Worm (Caenorhabditis elegans): ENCODE results near the gene ZC412.10.
A peak's percentile ranks its signal among the peaks of the same experiment; 100 is the strongest.

ZC412.10 gene

DNA sequence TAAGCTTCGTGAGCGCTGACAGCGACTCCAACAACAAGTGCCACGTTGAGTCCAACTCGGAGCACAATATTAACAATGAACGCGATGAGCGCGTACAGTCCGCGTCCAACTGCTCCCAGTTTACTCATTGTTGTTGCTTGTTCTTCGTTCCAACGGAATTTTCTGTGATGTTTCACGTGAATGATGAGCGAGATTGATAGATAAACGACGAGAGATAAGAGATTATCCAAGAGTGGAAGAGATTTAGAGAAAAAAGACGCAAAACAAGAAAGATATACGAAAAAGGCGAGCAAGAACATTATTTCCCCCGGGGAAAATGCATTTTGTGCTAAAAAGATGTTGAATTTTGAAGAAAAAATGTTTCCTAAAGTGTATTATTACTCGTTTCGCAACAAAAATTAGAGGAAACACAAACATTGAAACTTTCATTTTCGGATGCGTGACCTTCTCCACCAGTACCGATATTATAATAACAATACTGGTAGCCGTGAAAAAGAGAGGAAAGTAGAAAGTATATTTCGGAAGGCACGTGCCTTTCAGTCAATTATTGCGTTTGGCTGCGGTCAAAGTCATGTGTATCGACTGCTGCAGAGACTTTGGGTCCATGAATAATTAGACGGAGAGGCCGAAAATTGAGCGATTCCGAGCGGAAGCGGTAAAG lies 45.0 kb downstream of the ZC412.10 start:
- peak; percentile 27 for TF ChIP-seq hlh-11 (tag; optimal IDR thresholded peaks at IDR 0.05)
- peak in 1 of 2 experiments; percentile 24 for TF ChIP-seq mdl-1 (tag; optimal IDR thresholded peaks at IDR 0.05)
- peak; percentile 44 for TF ChIP-seq aha-1 (tag)
- peak; percentile 55 for TF ChIP-seq hlh-30 (tag; optimal IDR thresholded peaks at IDR 0.05; ENCODE audit: insufficient read depth)
- no peak for TF ChIP-seq F10B5.3 (tag; optimal IDR thresholded peaks at IDR 0.05)
- no peak for TF ChIP-seq Y75B8A.6 (GFP tag; IDR thresholded peaks at IDR 0.05)
- no peak for TF ChIP-seq daf-16 (GFP tag; optimal IDR thresholded peaks at IDR 0.05)
- TF ChIP-seq daf-16 (tag; optimal IDR thresholded peaks at IDR 0.05) = peak; percentile 63
- peak; percentile 2 for TF ChIP-seq nhr-11 (tag; optimal IDR thresholded peaks at IDR 0.05)
- TF ChIP-seq lsy-2 (tag; optimal IDR thresholded peaks at IDR 0.05) = peak in 1 of 2 experiments; percentile 36
- TF ChIP-seq mdt-29 (GFP tag; IDR thresholded peaks at IDR 0.05) = 0 out of 2 replicates have a peak, but pooled peaks have one; percentile 20
- peak; percentile 33 for TF ChIP-seq nhr-28 (tag; optimal IDR thresholded peaks at IDR 0.05)
- no peak for TF ChIP-seq lin-39 (tag; optimal IDR thresholded peaks at IDR 0.05)
- TF ChIP-seq unc-39 (tag; optimal IDR thresholded peaks at IDR 0.05) = no peak

DNA sequence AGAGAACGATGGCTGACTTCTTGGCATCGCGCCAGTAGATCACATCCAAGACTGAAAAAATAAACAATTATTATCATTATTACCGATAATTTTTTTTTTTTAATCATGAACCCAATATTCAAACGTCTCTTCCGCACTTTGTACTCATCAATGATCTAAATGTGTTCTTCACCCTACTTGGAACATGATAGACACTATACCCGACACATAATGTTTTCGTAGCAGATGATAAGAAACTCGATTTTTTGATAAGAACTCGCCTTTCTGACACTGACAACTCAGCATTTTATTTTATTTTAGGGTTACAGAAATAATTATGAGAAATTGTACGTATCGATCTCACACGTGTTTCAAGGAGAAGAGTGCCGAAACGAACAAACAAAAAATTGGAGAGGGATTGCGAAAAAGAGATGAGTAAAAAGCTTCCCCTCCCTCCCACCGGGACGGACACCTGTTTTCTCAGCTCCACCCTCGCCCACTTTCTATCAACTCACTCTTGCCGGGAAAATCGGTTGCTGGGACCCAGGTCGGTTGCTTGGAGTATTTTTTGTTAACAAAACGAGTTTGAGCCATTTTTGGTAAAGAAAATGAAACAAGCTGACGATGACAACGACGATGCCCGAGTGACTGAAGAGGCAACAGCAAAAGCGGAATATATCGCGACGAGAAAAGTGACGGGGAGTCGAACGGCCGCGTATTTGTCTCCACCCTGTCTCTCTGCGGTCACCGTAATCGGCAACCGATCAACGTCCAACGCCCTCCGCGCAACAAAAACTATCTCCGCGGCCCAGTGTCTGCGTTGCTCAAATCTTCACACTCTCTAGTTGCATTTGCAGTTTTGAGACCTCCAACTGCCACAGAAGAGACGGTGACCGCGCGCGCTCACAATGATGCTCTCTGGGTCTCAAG lies 46.1 kb downstream of the ZC412.10 start:
- TF ChIP-seq nhr-48 (tag; optimal IDR thresholded peaks at IDR 0.05) (peak; percentile 62), dve-1 (tag; optimal IDR thresholded peaks at IDR 0.05; ENCODE audit: insufficient read depth) (peak; percentile 73), rbr-2 (tag; optimal IDR thresholded peaks at IDR 0.05) (peak; percentile 12), T20F7.1 (GFP tag; optimal IDR thresholded peaks at IDR 0.05) (peak; percentile 54), ztf-11 (tag; optimal IDR thresholded peaks at IDR 0.05) (no peak), hlh-11 (tag; optimal IDR thresholded peaks at IDR 0.05) (peak; percentile 72), unc-62 (GFP tag; optimal IDR thresholded peaks at IDR 0.05 in 1 of 2) (peak in 1 of 2 experiments; percentile 58), unc-62 (tag; optimal IDR thresholded peaks at IDR 0.05) (no peak), daf-16 (GFP tag; optimal IDR thresholded peaks at IDR 0.05) (no peak), daf-16 (tag; optimal IDR thresholded peaks at IDR 0.05) (peak; percentile 88), spr-1 (tag; optimal IDR thresholded peaks at IDR 0.05) (no peak), tag-97 (GFP tag; IDR thresholded peaks at IDR 0.05) (no peak), unc-130 (GFP tag; optimal IDR thresholded peaks at IDR 0.05) (no peak), mes-2 (tag; optimal IDR thresholded peaks at IDR 0.05; ENCODE audit: poor library complexity, severe bottlenecking) (peak; percentile 48), dpl-1 (GFP tag; optimal IDR thresholded peaks at IDR 0.05) (no peak), lsy-2 (tag; optimal IDR thresholded peaks at IDR 0.05) (peak in 1 of 2 experiments; percentile 12), nhr-6 (tag; optimal IDR thresholded peaks at IDR 0.05) (peak; percentile 51), lin-38 (GFP tag; IDR thresholded peaks at IDR 0.05) (0 out of 2 replicates have a peak, but pooled peaks have one; percentile 6), F44E2.7 (GFP tag; IDR thresholded peaks at IDR 0.05) (no peak), pqm-1 (tag; optimal IDR thresholded peaks at IDR 0.05) (peak; percentile 80), dmd-6 (GFP tag; IDR thresholded peaks at IDR 0.05) (peak; percentile 69), snpc-1.2 (GFP tag; IDR thresholded peaks at IDR 0.05) (peak; percentile 44; the same call in 1 of the 2 replicates), php-3 (GFP tag; IDR thresholded peaks at IDR 0.05) (0 out of 2 replicates have a peak, but pooled peaks have one; percentile 33), nhr-102 (tag; optimal IDR thresholded peaks at IDR 0.05) (peak; percentile 39), set-16 (GFP tag; IDR thresholded peaks at IDR 0.05) (peak; percentile 52), nhr-77 (tag; optimal IDR thresholded peaks at IDR 0.05) (peak; percentile 83), daf-12 (tag; optimal IDR thresholded peaks at IDR 0.05) (no peak), mxl-3 (GFP tag; optimal IDR thresholded peaks at IDR 0.05) (no peak), nhr-28 (tag; optimal IDR thresholded peaks at IDR 0.05) (peak; percentile 96), mep-1 (tag; optimal IDR thresholded peaks at IDR 0.05) (peak; percentile 36), mdt-29 (GFP tag; IDR thresholded peaks at IDR 0.05) (0 out of 2 replicates have a peak, but pooled peaks have one; percentile 34), sdz-12 (GFP tag; optimal IDR thresholded peaks at IDR 0.05) (peak; percentile 26), zfp-3 (GFP tag; conservative IDR thresholded peaks at IDR 0.05) (0 out of 2 replicates have a peak, but pooled peaks have one; percentile 35), T26A8.4 (GFP tag; IDR thresholded peaks at IDR 0.05) (peak; percentile 73), egl-27 (tag; optimal IDR thresholded peaks at IDR 0.05) (no peak), nhr-25 (tag; optimal IDR thresholded peaks at IDR 0.05; ENCODE audit: borderline replicate concordance, insufficient read depth) (peak; percentile 9), egl-43 (GFP tag; IDR thresholded peaks at IDR 0.05) (peak; percentile 25; the same call in 1 of the 2 replicates)
